Fruit fly (Drosophila melanogaster): ENCODE measurements around the gene Oga.

The Oga gene

DNA sequence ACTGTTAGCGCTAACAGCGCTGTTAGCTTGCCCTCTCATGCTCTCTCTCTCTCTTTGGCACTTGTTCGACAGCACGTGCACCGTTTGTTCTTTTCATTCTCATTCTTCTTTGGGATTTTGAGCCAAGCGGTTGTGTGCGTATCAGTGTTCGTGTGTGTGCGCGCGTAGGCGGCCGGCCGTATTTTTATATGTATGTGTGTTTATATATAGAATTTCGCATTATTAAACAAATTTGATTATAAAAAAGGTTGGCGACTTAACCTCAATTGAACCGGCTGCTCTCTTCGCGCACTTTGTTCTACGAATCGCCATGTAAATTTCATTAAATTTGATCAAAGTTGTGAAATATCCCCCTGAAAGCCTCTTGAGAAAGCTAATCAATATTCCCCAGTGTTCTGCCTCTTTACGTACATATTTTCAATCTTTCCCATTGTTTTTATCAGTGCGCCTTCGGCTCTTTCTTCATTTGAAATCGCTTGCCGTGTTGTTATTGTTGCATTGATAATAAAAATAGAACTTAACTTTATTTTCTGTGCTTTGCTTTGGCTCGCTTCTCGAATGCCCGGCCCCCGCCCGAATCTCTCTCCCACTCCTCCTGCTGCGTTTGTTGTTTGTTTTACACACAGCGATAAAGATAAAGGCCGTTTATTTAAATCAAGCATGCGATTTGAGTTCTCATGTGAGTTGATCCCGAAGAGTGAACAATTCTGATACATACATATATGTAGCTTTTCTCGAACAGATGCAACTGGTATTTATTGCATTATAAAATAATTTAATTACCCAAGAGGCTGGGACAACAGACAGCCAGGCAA is 19.6 kb upstream of the Oga start (continued):
- TF ChIP-seq bigmax (GFP tag; optimal IDR thresholded peaks at IDR 0.05) (peak; percentile 47), Fer2 (tag; optimal IDR thresholded peaks at IDR 0.05) (no peak), kah (GFP tag; optimal IDR thresholded peaks at IDR 0.05) (peak; percentile 31), CG2202 (tag; optimal IDR thresholded peaks at IDR 0.05) (no peak), bbx (GFP tag; IDR thresholded peaks at IDR 0.05; ENCODE audit: partially characterized antibody) (0 out of 2 replicates have a peak, but pooled peaks have one; percentile 12), chn (GFP tag; optimal IDR thresholded peaks at IDR 0.05) (no peak), CG6254 (GFP tag; optimal IDR thresholded peaks at IDR 0.05) (no peak), eve (GFP tag; optimal IDR thresholded peaks at IDR 0.05) (peak in 1 of 2 experiments; percentile 8), chm (GFP tag; IDR thresholded peaks at IDR 0.05) (0 out of 2 replicates have a peak, but pooled peaks have one; percentile 22), run (tag; optimal IDR thresholded peaks at IDR 0.05) (no peak), rib (GFP tag; IDR thresholded peaks at IDR 0.05) (no peak), toy (GFP tag; IDR thresholded peaks at IDR 0.05) (no peak), phol (tag; optimal IDR thresholded peaks at IDR 0.05) (no peak), CG15011 (GFP tag; optimal IDR thresholded peaks at IDR 0.05) (no peak), crol (GFP tag; IDR thresholded peaks at IDR 0.05) (peak; percentile 75), CG14014 (GFP tag; IDR thresholded peaks at IDR 0.05) (no peak), sisA (GFP tag; IDR thresholded peaks at IDR 0.05) (no peak), CG10543 (GFP tag; optimal IDR thresholded peaks at IDR 0.05) (peak; percentile 48), fd64A (GFP tag; optimal IDR thresholded peaks at IDR 0.05) (no peak), chinmo (GFP tag; IDR thresholded peaks at IDR 0.05; ENCODE audit: partially characterized antibody) (0 out of 4 replicates have a peak, but pooled peaks have one; percentile 50), p53 (GFP tag; optimal IDR thresholded peaks at IDR 0.05) (no peak), kay (GFP tag; optimal IDR thresholded peaks at IDR 0.05) (no peak), disco-r (GFP tag; optimal IDR thresholded peaks at IDR 0.05) (no peak), lbe (GFP tag; optimal IDR thresholded peaks at IDR 0.05) (peak; percentile 6), CG13287 (GFP tag; IDR thresholded peaks at IDR 0.05; ENCODE audit: partially characterized antibody) (0 out of 2 replicates have a peak, but pooled peaks have one; percentile 12), bcd (GFP tag; optimal IDR thresholded peaks at IDR 0.05) (no peak), luna (GFP tag; optimal IDR thresholded peaks at IDR 0.05) (no peak), Myb (GFP tag; optimal IDR thresholded peaks at IDR 0.05) (no peak), CG5245 (GFP tag; optimal IDR thresholded peaks at IDR 0.05) (no peak), her (GFP tag; optimal IDR thresholded peaks at IDR 0.05) (no peak), Atf6 (GFP tag; IDR thresholded peaks at IDR 0.05) (no peak), nmo (GFP tag; optimal IDR thresholded peaks at IDR 0.05) (no peak), jigr1 (GFP tag; IDR thresholded peaks at IDR 0.05) (no peak), CG18619 (GFP tag; optimal IDR thresholded peaks at IDR 0.05) (no peak), Dip3 (GFP tag; optimal IDR thresholded peaks at IDR 0.05) (no peak), Blimp-1 (GFP tag; optimal IDR thresholded peaks at IDR 0.05) (no peak), CG2678 (tag; optimal IDR thresholded peaks at IDR 0.05) (peak; percentile 21), Jarid2 (GFP tag; optimal IDR thresholded peaks at IDR 0.05) (peak; percentile 47), CG11560 (tag; IDR thresholded peaks at IDR 0.05) (no peak), cg (GFP tag; optimal IDR thresholded peaks at IDR 0.05) (peak; percentile 78), Pdp1 (GFP tag; optimal IDR thresholded peaks at IDR 0.05) (no peak), emc (GFP tag; optimal IDR thresholded peaks at IDR 0.05) (no peak), ewg (GFP tag; optimal IDR thresholded peaks at IDR 0.05) (no peak), CHES-1-like (GFP tag; optimal IDR thresholded peaks at IDR 0.05) (no peak), sqz (GFP tag; optimal IDR thresholded peaks at IDR 0.05) (no peak), Poxn (GFP tag; IDR thresholded peaks at IDR 0.05) (no peak), crp (GFP tag; optimal IDR thresholded peaks at IDR 0.05) (no peak), E2f2 (GFP tag; IDR thresholded peaks at IDR 0.05) (no peak), Med (GFP tag) (peak; percentile 37)
